Worm (Caenorhabditis elegans) whole organism, L4/young adult: ENCODE results near the gene C18D11.7.
"Not testable (repeated sequence)": the region's sequence is repeated elsewhere in the genome, so short reads cannot be mapped to it uniquely, and the experiment has no call there.

Experiments
- W03F9.2 ChIP-seq: fragments of 150-350 bp; optimal IDR thresholded peaks from 2 replicates; lab custom pipeline; 2014; ENCODE audit warnings: missing biosample characterization, missing genetic modification characterization
- dao-5 ChIP-seq: sonication (generic microtip); optimal IDR thresholded peaks from 2 replicates; lab custom pipeline; 2016; ENCODE audit warnings: missing genotype, missing genetic modification characterization, moderate library complexity, missing compliant biosample characterization
- him-1 ChIP-seq: sonication (generic microtip); optimal IDR thresholded peaks from 2 replicates; lab custom pipeline; 2016; ENCODE audit warnings: missing genotype, missing genetic modification reagents, missing genetic modification characterization, missing compliant biosample characterization

The C18D11.7 gene

ce11 chrIII:11807418-11807817 lies 823 bp upstream of the C18D11.7 start, which contains the start of gene C18D11.10:
Gene C18D11.10 (plus strand): TSS chrIII:11807718.
- TF ChIP-seq him-1 (tag; lab: Kevin White, UChicago) (no peak), W03F9.2 (tag; lab: Kevin White, UChicago) (no peak), dao-5 (tag; lab: Kevin White, UChicago) (no peak)

ce11 chrIII:11795448-11795847 lies 11.1 kb downstream of the C18D11.7 start, which contains the start of gene twk-39:
Gene twk-39 (plus strand): TSS chrIII:11795748.
- TF ChIP-seq dao-5 (tag; lab: Kevin White, UChicago) = no peak
- TF ChIP-seq him-1 (tag; lab: Kevin White, UChicago) = no peak
- no peak for TF ChIP-seq W03F9.2 (tag; lab: Kevin White, UChicago)

ce11 chrIII:11794389-11794788 lies 12.2 kb downstream of the C18D11.7 start:
- TF ChIP-seq dao-5 (tag; lab: Kevin White, UChicago) (no peak), him-1 (tag; lab: Kevin White, UChicago) (no peak), W03F9.2 (tag; lab: Kevin White, UChicago) (no peak)

- TF ChIP-seq him-1 (tag; lab: Kevin White, UChicago) = peak; percentile 63
These were observed 14.0 kb downstream of the C18D11.7 start, which contains the start of gene C24H11.2 for ce11 chrIII:11792295-11793256. Gene C24H11.2 (minus strand): TSS chrIII:11792345.

ce11 chrIII:11789480-11789879 lies 17.1 kb downstream of the C18D11.7 start:
- TF ChIP-seq him-1 (tag; lab: Kevin White, UChicago) (no peak), dao-5 (tag; lab: Kevin White, UChicago) (no peak), W03F9.2 (tag; lab: Kevin White, UChicago) (no peak)

- not testable (repeated sequence) for TF ChIP-seq dao-5, him-1, W03F9.2 (tag; lab: Kevin White, UChicago)
These were observed 19.2 kb downstream of the C18D11.7 start, which contains the start of gene C24H11.1 for ce11 chrIII:11787376-11787775. Gene C24H11.1 (plus strand): TSS chrIII:11787676.

- TF ChIP-seq dao-5 (tag; lab: Kevin White, UChicago) = no peak
- no peak for TF ChIP-seq him-1 (tag; lab: Kevin White, UChicago)
- TF ChIP-seq W03F9.2 (tag; lab: Kevin White, UChicago) = no peak
These were observed 20.6 kb downstream of the C18D11.7 start, which contains the start of gene tbx-38 for ce11 chrIII:11785961-11786360. Gene tbx-38 (minus strand): TSS chrIII:11786061.

ce11 chrIII:11781800-11782199 lies 24.8 kb downstream of the C18D11.7 start, which contains the start of gene srd-74:
Gene srd-74 (plus strand): TSS chrIII:11782100.
- no peak for TF ChIP-seq W03F9.2 (tag; lab: Kevin White, UChicago)
- TF ChIP-seq dao-5 (tag; lab: Kevin White, UChicago) = no peak
- TF ChIP-seq him-1 (tag; lab: Kevin White, UChicago) = no peak

ce11 chrIII:11780183-11780664 lies 26.4 kb downstream of the C18D11.7 start, which contains the start of gene C24H11.5:
Gene C24H11.5 (plus strand): TSS chrIII:11780233.
- TF ChIP-seq W03F9.2 (tag; lab: Kevin White, UChicago) (no peak), dao-5 (tag; lab: Kevin White, UChicago) (no peak), him-1 (tag; lab: Kevin White, UChicago) (no peak)

ce11 chrIII:11777321-11777720 lies 29.3 kb downstream of the C18D11.7 start, which contains the start of gene mdt-21:
Gene mdt-21 (plus strand): TSS chrIII:11777621.
- TF ChIP-seq dao-5 (tag; lab: Kevin White, UChicago) (no peak), him-1 (tag; lab: Kevin White, UChicago) (no peak), W03F9.2 (tag; lab: Kevin White, UChicago) (no peak)

- TF ChIP-seq W03F9.2 (tag; lab: Kevin White, UChicago) (no peak), him-1 (tag; lab: Kevin White, UChicago) (no peak), dao-5 (tag; lab: Kevin White, UChicago) (no peak)
These were observed 32.0 kb downstream of the C18D11.7 start, which contains the start of gene immp-1 for ce11 chrIII:11774508-11775000. Gene immp-1 (plus strand): TSS chrIII:11774950.

ce11 chrIII:11773581-11773980 lies 33.0 kb downstream of the C18D11.7 start, which contains the start of gene gbf-1:
Gene gbf-1 (minus strand): TSS chrIII:11773681.
- TF ChIP-seq him-1, W03F9.2, dao-5 (tag; lab: Kevin White, UChicago): not testable (repeated sequence)
